Fruit fly (Drosophila melanogaster) whole organism: ENCODE results near the gene Paics.
A peak's percentile ranks its signal among the peaks of the same experiment; 100 is the strongest.

Source experiments
- CG8478 ChIP-seq: fragments of >200 bp; optimal IDR thresholded peaks from 2 replicates; lab custom pipeline; 2018; ENCODE audit warnings: inconsistent platforms
- Dll ChIP-seq: fragments of >200 bp; optimal IDR thresholded peaks from 2 replicates; lab custom pipeline; 2017
- EcR ChIP-seq, 2 experiments: fragments of >200 bp; optimal IDR thresholded peaks; 2 replicates each; lab custom pipeline; 2017; ENCODE audit warnings: missing biosample characterization in 2 of 2, missing genetic modification characterization in 2 of 2, missing genetic modification reagents in 2 of 2
- pan ChIP-seq: fragments of >200 bp; optimal IDR thresholded peaks from 2 replicates; lab custom pipeline; 2017
- psq ChIP-seq: fragments of >200 bp; optimal IDR thresholded peaks from 2 replicates; lab custom pipeline; 2017
- usp ChIP-seq: fragments of >200 bp; optimal IDR thresholded peaks from 2 replicates; lab custom pipeline; 2017; ENCODE audit warnings: missing biosample characterization, missing genetic modification characterization, mixed read lengths

Gene Paics

dm6 chrX:12757075-12757474, 3.3 kb downstream of the Paics start:
- no peak for TF ChIP-seq CG8478
- TF ChIP-seq EcR (GFP tag; optimal IDR thresholded peaks at IDR 0.05; lab: Kevin White, UChicago) = no peak
- no peak for TF ChIP-seq psq (lab: Kevin White, UChicago)
- TF ChIP-seq usp (GFP tag; lab: Kevin White, UChicago) = no peak
- TF ChIP-seq Dll (lab: Kevin White, UChicago) = no peak
- no peak for TF ChIP-seq pan (lab: Kevin White, UChicago)

dm6 chrX:12756374-12756721, 4.1 kb downstream of the Paics start:
- peak in 1 of 2 experiments; percentile 44 for TF ChIP-seq EcR (GFP tag; optimal IDR thresholded peaks at IDR 0.05; lab: Kevin White, UChicago)
- no peak for TF ChIP-seq CG8478

- TF ChIP-seq CG8478 = no peak
- peak; percentile 62 for TF ChIP-seq pan (lab: Kevin White, UChicago)
These were observed 4.6 kb downstream of the Paics start for dm6 chrX:12755600-12756373.

- TF ChIP-seq EcR (GFP tag; optimal IDR thresholded peaks at IDR 0.05; lab: Kevin White, UChicago) (peak; percentile 74 to 91), usp (GFP tag; lab: Kevin White, UChicago) (no peak), pan (lab: Kevin White, UChicago) (no peak), Dll (lab: Kevin White, UChicago) (no peak), CG8478 (no peak)
These were observed 5.3 kb downstream of the Paics start for dm6 chrX:12755017-12755563.

- TF ChIP-seq usp (GFP tag; lab: Kevin White, UChicago) (no peak), Dll (lab: Kevin White, UChicago) (no peak), CG8478 (no peak), pan (lab: Kevin White, UChicago) (no peak), EcR (GFP tag; optimal IDR thresholded peaks at IDR 0.05; lab: Kevin White, UChicago) (no peak), psq (lab: Kevin White, UChicago) (no peak)
These were observed 6.1 kb downstream of the Paics start for dm6 chrX:12754348-12754733.

dm6 chrX:12753602-12754347, 6.6 kb downstream of the Paics start:
- TF ChIP-seq Dll (lab: Kevin White, UChicago) = peak; percentile 63
- TF ChIP-seq pan (lab: Kevin White, UChicago) = no peak
- TF ChIP-seq usp (GFP tag; lab: Kevin White, UChicago) = no peak
- TF ChIP-seq EcR (GFP tag; optimal IDR thresholded peaks at IDR 0.05; lab: Kevin White, UChicago) = peak in 1 of 2 experiments; percentile 65

dm6 chrX:12752196-12752595, 8.2 kb downstream of the Paics start:
- TF ChIP-seq EcR (GFP tag; optimal IDR thresholded peaks at IDR 0.05; lab: Kevin White, UChicago) (peak in 1 of 2 experiments; percentile 57), CG8478 (peak; percentile 62), usp (GFP tag; lab: Kevin White, UChicago) (no peak), Dll (lab: Kevin White, UChicago) (no peak), psq (lab: Kevin White, UChicago) (no peak), pan (lab: Kevin White, UChicago) (no peak)

- TF ChIP-seq CG8478 = no peak
- TF ChIP-seq EcR (GFP tag; optimal IDR thresholded peaks at IDR 0.05; lab: Kevin White, UChicago) = peak in 1 of 2 experiments; percentile 85
These were observed 8.6 kb downstream of the Paics start for dm6 chrX:12751786-12752187.

dm6 chrX:12750928-12751631, 9.3 kb downstream of the Paics start:
- TF ChIP-seq CG8478 (no peak), psq (lab: Kevin White, UChicago) (no peak), pan (lab: Kevin White, UChicago) (no peak), usp (GFP tag; lab: Kevin White, UChicago) (no peak)

- no peak for TF ChIP-seq Dll (lab: Kevin White, UChicago)
- TF ChIP-seq pan (lab: Kevin White, UChicago) = no peak
- TF ChIP-seq EcR (GFP tag; optimal IDR thresholded peaks at IDR 0.05; lab: Kevin White, UChicago) = no peak
- TF ChIP-seq usp (GFP tag; lab: Kevin White, UChicago) = no peak
These were observed 9.9 kb downstream of the Paics start for dm6 chrX:12750582-12750927.

- peak; percentile 17 for TF ChIP-seq CG8478
- no peak for TF ChIP-seq usp (GFP tag; lab: Kevin White, UChicago)
- no peak for TF ChIP-seq EcR (GFP tag; optimal IDR thresholded peaks at IDR 0.05; lab: Kevin White, UChicago)
These were observed 10.4 kb downstream of the Paics start for dm6 chrX:12749891-12750581.

- no peak for TF ChIP-seq usp (GFP tag; lab: Kevin White, UChicago)
- TF ChIP-seq psq (lab: Kevin White, UChicago) = no peak
- TF ChIP-seq Dll (lab: Kevin White, UChicago) = no peak
- TF ChIP-seq EcR (GFP tag; optimal IDR thresholded peaks at IDR 0.05; lab: Kevin White, UChicago) = no peak
- TF ChIP-seq pan (lab: Kevin White, UChicago) = no peak
- no peak for TF ChIP-seq CG8478
These were observed 11.4 kb downstream of the Paics start for dm6 chrX:12748967-12749366.
